Worm (Caenorhabditis elegans) whole organism, late embryonic: Measurements from ENCODE around the gene cest-2.2.

ENCODE experiments used
- T23F11.4 ChIP-seq: fragments of 200-800 bp; sonication (Bioruptor generic); optimal IDR thresholded peaks from 2 replicates; lab custom pipeline; 2018; ENCODE audit warnings: mild to moderate bottlenecking, missing genetic modification characterization, missing compliant biosample characterization
- ceh-14 ChIP-seq: sonication (generic microtip); optimal IDR thresholded peaks from 2 replicates; lab custom pipeline; 2016; ENCODE audit warnings: missing genotype, missing genetic modification characterization, missing compliant biosample characterization
- ceh-34 ChIP-seq: sonication (generic microtip); optimal IDR thresholded peaks from 2 replicates; lab custom pipeline; 2016; ENCODE audit warnings: mild to moderate bottlenecking, missing genetic modification characterization, missing compliant biosample characterization
- dve-1 ChIP-seq: sonication (generic microtip); optimal IDR thresholded peaks from 2 replicates; lab custom pipeline; 2017; ENCODE audit warnings: antibody characterized with exemption, mild to moderate bottlenecking, missing genetic modification characterization, missing compliant biosample characterization
- elt-2 ChIP-seq: sonication (generic microtip); optimal IDR thresholded peaks from 2 replicates; lab custom pipeline; 2016; ENCODE audit warnings: missing genetic modification reagents, missing genetic modification characterization, missing compliant biosample characterization
- madf-2 ChIP-seq: sonication (generic microtip); optimal IDR thresholded peaks from 2 replicates; lab custom pipeline; 2017; ENCODE audit warnings: missing genetic modification characterization, missing compliant biosample characterization
- nhr-11 ChIP-seq: fragments of 150-350 bp; optimal IDR thresholded peaks from 2 replicates; lab custom pipeline; 2014; ENCODE audit warnings: missing biosample characterization, missing genetic modification characterization
- ref-2 ChIP-seq: sonication (generic microtip); optimal IDR thresholded peaks from 2 replicates; lab custom pipeline; 2016; ENCODE audit warnings: missing genetic modification characterization, missing compliant biosample characterization
- sox-4 ChIP-seq: sonication (generic microtip); optimal IDR thresholded peaks from 2 replicates; lab custom pipeline; 2017; ENCODE audit warnings: mild to moderate bottlenecking, missing genetic modification characterization, inconsistent platforms, missing compliant biosample characterization
- syd-9 ChIP-seq: sonication (generic microtip); optimal IDR thresholded peaks from 2 replicates; lab custom pipeline; 2016; ENCODE audit warnings: mild to moderate bottlenecking, missing genetic modification characterization, moderate library complexity, missing compliant biosample characterization
- ttx-3 ChIP-seq: sonication (generic microtip); optimal IDR thresholded peaks from 2 replicates; lab custom pipeline; 2016; ENCODE audit warnings: missing genetic modification reagents, missing genetic modification characterization, missing compliant biosample characterization
- unc-55 ChIP-seq: sonication (generic microtip); optimal IDR thresholded peaks from 2 replicates; lab custom pipeline; 2017; ENCODE audit warnings: missing biosample characterization, missing genetic modification reagents, missing genetic modification characterization

DNA sequence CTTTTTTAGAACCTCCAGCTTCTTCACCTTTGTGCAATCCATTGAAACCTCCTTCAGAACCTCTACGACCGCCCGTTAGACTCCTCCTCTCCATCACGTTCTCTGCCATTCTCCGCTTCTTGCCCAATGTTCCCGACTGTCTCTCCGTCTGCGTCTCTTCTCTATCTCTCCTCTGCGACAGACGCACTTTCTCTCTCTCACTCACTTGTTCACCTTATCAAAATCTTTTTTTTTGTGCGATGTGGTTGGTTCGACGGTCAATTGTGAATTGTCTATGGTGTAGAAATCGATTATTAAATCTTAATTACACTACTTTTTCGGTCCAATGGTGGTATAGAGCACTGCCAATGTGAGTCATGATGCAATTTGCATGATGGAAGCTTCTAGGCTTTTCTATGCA is 18.3 kb upstream of the cest-2.2 start, which contains the start of gene atfs-1:
- TF ChIP-seq ttx-3 (tag; lab: Kevin White, UChicago): no peak
- TF ChIP-seq dve-1: peak; percentile 8
- no peak for TF ChIP-seq elt-2 (tag; lab: Kevin White, UChicago)
- TF ChIP-seq madf-2 (tag; lab: Kevin White, UChicago): no peak
- TF ChIP-seq ref-2 (tag; lab: Kevin White, UChicago): no peak
- no peak for TF ChIP-seq ceh-34 (tag; lab: Kevin White, UChicago)
- no peak for TF ChIP-seq sox-4 (tag; lab: Kevin White, UChicago)
- peak; percentile 55 for TF ChIP-seq unc-55 (GFP tag; lab: Kevin White, UChicago)
- no peak for TF ChIP-seq syd-9 (tag; lab: Kevin White, UChicago)
- TF ChIP-seq ceh-14 (tag; lab: Kevin White, UChicago): no peak
- TF ChIP-seq T23F11.4 (GFP tag; lab: Kevin White, UChicago): no peak
- TF ChIP-seq nhr-11 (tag; lab: Kevin White, UChicago): no peak
